Worm (Caenorhabditis elegans) whole organism, L3 larva: ENCODE results near the gene znf-598.

Source experiments
- R02D3.7 ChIP-seq: fragments of 150-350 bp; optimal IDR thresholded peaks from 2 replicates; lab custom pipeline; 2014; ENCODE audit warnings: missing biosample characterization, missing genetic modification characterization
- ZK546.5 ChIP-seq: sonication (generic microtip); optimal IDR thresholded peaks from 2 replicates; lab custom pipeline; 2017; ENCODE audit warnings: missing biosample characterization, missing genetic modification characterization
- aly-2 ChIP-seq: fragments of 150-350 bp; optimal IDR thresholded peaks from 2 replicates; lab custom pipeline; 2014; ENCODE audit warnings: missing biosample characterization, missing genetic modification characterization
- ama-1 ChIP-seq: fragments of 150-350 bp; optimal IDR thresholded peaks from 2 replicates; lab custom pipeline; 2018
- ceh-16 ChIP-seq: sonication (generic microtip); optimal IDR thresholded peaks from 2 replicates; lab custom pipeline; 2017; ENCODE audit warnings: missing biosample characterization, missing genetic modification characterization
- ceh-28 ChIP-seq: fragments of 150-350 bp; optimal IDR thresholded peaks from 2 replicates; lab custom pipeline; 2014; ENCODE audit warnings: missing biosample characterization, missing genetic modification reagents, missing genetic modification characterization
- ceh-82 ChIP-seq: fragments of 150-350 bp; optimal IDR thresholded peaks from 2 replicates; lab custom pipeline; 2014; ENCODE audit warnings: missing biosample characterization, missing genetic modification characterization
- ceh-9 ChIP-seq: sonication (generic microtip); optimal IDR thresholded peaks from 2 replicates; lab custom pipeline; 2018; ENCODE audit warnings: missing biosample characterization, missing genetic modification characterization
- daf-12 ChIP-seq: fragments of 150-350 bp; optimal IDR thresholded peaks from 2 replicates; lab custom pipeline; 2014; ENCODE audit warnings: missing biosample characterization, missing genetic modification reagents, missing genetic modification characterization
- egl-27 ChIP-seq: sonication (generic microtip); optimal IDR thresholded peaks from 4 replicates; lab custom pipeline; 2017; ENCODE audit warnings: missing biosample characterization, missing genetic modification reagents, missing genetic modification characterization
- egl-5 ChIP-seq: fragments of 150-350 bp; optimal IDR thresholded peaks from 2 replicates; lab custom pipeline; 2017; ENCODE audit warnings: missing biosample characterization, missing genetic modification reagents, missing genetic modification characterization, inconsistent platforms
- elt-1 ChIP-seq: fragments of 150-350 bp; optimal IDR thresholded peaks from 2 replicates; lab custom pipeline; 2014; ENCODE audit warnings: missing biosample characterization, missing genetic modification characterization
- elt-2 ChIP-seq: sonication (generic microtip); optimal IDR thresholded peaks from 2 replicates; lab custom pipeline; 2016; ENCODE audit warnings: missing genetic modification reagents, mild to moderate bottlenecking, missing genetic modification characterization, missing compliant biosample characterization
- elt-3 ChIP-seq, 3 experiments: fragments of 150-350 bp in 1 of 3; sonication (generic microtip) in 2 of 3; optimal IDR thresholded peaks; 2 replicates in 2 of 3; 4 replicates in 1 of 3; lab custom pipeline; 2014 to 2017; ENCODE audit warnings: missing biosample characterization in 3 of 3, missing genetic modification characterization in 3 of 3
- eor-1 ChIP-seq, 2 experiments: fragments of 150-350 bp; optimal IDR thresholded peaks; 2 replicates each; lab custom pipeline; 2014 to 2018; ENCODE audit warnings: missing biosample characterization in 2 of 2, missing genetic modification characterization in 2 of 2
- fkh-10 ChIP-seq: sonication (generic microtip); optimal IDR thresholded peaks from 2 replicates; lab custom pipeline; 2017; ENCODE audit warnings: missing biosample characterization, missing genetic modification reagents, missing genetic modification characterization
- fkh-2 ChIP-seq: fragments of 150-350 bp; optimal IDR thresholded peaks from 2 replicates; lab custom pipeline; 2014; ENCODE audit warnings: missing biosample characterization, missing genetic modification reagents, missing genetic modification characterization
- fos-1 ChIP-seq: fragments of 150-350 bp; optimal IDR thresholded peaks from 2 replicates; lab custom pipeline; 2014; ENCODE audit warnings: missing biosample characterization, missing genetic modification characterization
- hmg-11 ChIP-seq: sonication (generic microtip); optimal IDR thresholded peaks from 2 replicates; lab custom pipeline; 2016; ENCODE audit warnings: missing genetic modification characterization, missing compliant biosample characterization
- jun-1 ChIP-seq: fragments of 150-350 bp; optimal IDR thresholded peaks from 2 replicates; lab custom pipeline; 2014; ENCODE audit warnings: missing biosample characterization, missing genetic modification reagents, missing genetic modification characterization
- lin-15B ChIP-seq: fragments of 150-350 bp; optimal IDR thresholded peaks from 2 replicates; lab custom pipeline; 2014; ENCODE audit warnings: missing biosample characterization, missing genetic modification characterization
- lin-39 ChIP-seq: fragments of 150-350 bp; optimal IDR thresholded peaks from 2 replicates; lab custom pipeline; 2018; ENCODE audit warnings: missing biosample characterization, missing genetic modification reagents, missing genetic modification characterization
- lsy-12 ChIP-seq: sonication (generic microtip); optimal IDR thresholded peaks from 2 replicates; lab custom pipeline; 2016; ENCODE audit warnings: mild to moderate bottlenecking, missing genetic modification characterization, missing compliant biosample characterization
- mdl-1 ChIP-seq: fragments of 150-350 bp; optimal IDR thresholded peaks from 2 replicates; lab custom pipeline; 2014; ENCODE audit warnings: missing biosample characterization, missing genetic modification characterization
- mml-1 ChIP-seq: fragments of 150-350 bp; sonication (generic microtip); optimal IDR thresholded peaks from 3 replicates; lab custom pipeline; 2014; ENCODE audit warnings: missing biosample characterization, missing genetic modification characterization
- nfya-1 ChIP-seq: sonication (generic microtip); optimal IDR thresholded peaks from 2 replicates; lab custom pipeline; 2017; ENCODE audit warnings: missing genetic modification characterization, mild to moderate bottlenecking, missing compliant biosample characterization, antibody characterized with exemption, moderate library complexity; ENCODE audit not compliant: insufficient read depth
- nhr-11 ChIP-seq: fragments of 150-350 bp; optimal IDR thresholded peaks from 2 replicates; lab custom pipeline; 2014; ENCODE audit warnings: missing biosample characterization, missing genetic modification characterization
- nhr-12 ChIP-seq: fragments of 150-350 bp; optimal IDR thresholded peaks from 2 replicates; lab custom pipeline; 2014; ENCODE audit warnings: missing biosample characterization, missing genetic modification characterization
- nhr-23 ChIP-seq: fragments of 150-350 bp; optimal IDR thresholded peaks from 2 replicates; lab custom pipeline; 2014; ENCODE audit warnings: missing biosample characterization, missing genetic modification reagents, missing genetic modification characterization
- nhr-237 ChIP-seq: fragments of 150-350 bp; optimal IDR thresholded peaks from 2 replicates; lab custom pipeline; 2014; ENCODE audit warnings: missing biosample characterization, missing genetic modification characterization
- nhr-28 ChIP-seq: fragments of 150-350 bp; optimal IDR thresholded peaks from 2 replicates; lab custom pipeline; 2014; ENCODE audit warnings: missing biosample characterization, missing genetic modification characterization
- nhr-43 ChIP-seq: sonication (generic microtip); optimal IDR thresholded peaks from 2 replicates; lab custom pipeline; 2016; ENCODE audit warnings: mild to moderate bottlenecking, missing genetic modification characterization, missing compliant biosample characterization; ENCODE audit not compliant: poor library complexity, severe bottlenecking
- nhr-67 ChIP-seq: fragments of 150-350 bp; optimal IDR thresholded peaks from 2 replicates; lab custom pipeline; 2014; ENCODE audit warnings: missing biosample characterization, missing genetic modification characterization
- nhr-76 ChIP-seq: fragments of 150-350 bp; sonication (generic microtip); optimal IDR thresholded peaks from 5 replicates; lab custom pipeline; 2014; ENCODE audit warnings: missing biosample characterization, missing genetic modification characterization
- nhr-77 ChIP-seq: fragments of 150-350 bp; optimal IDR thresholded peaks from 2 replicates; lab custom pipeline; 2014; ENCODE audit warnings: missing biosample characterization, missing genetic modification characterization
- pha-4 ChIP-seq: fragments of 150-350 bp; optimal IDR thresholded peaks from 2 replicates; lab custom pipeline; 2014; ENCODE audit warnings: missing biosample characterization, missing genetic modification reagents, missing genetic modification characterization
- pqm-1 ChIP-seq: fragments of 150-350 bp; optimal IDR thresholded peaks from 2 replicates; lab custom pipeline; 2017; ENCODE audit warnings: missing biosample characterization, missing genetic modification characterization, inconsistent platforms
- sea-2 ChIP-seq: fragments of 150-350 bp; sonication (generic microtip); optimal IDR thresholded peaks from 4 replicates; lab custom pipeline; 2014; ENCODE audit warnings: missing biosample characterization, missing genetic modification reagents, missing genetic modification characterization
- skn-1 ChIP-seq: fragments of 150-350 bp; optimal IDR thresholded peaks from 2 replicates; lab custom pipeline; 2014; ENCODE audit warnings: missing biosample characterization, missing genetic modification characterization
- snpc-4 ChIP-seq: fragments of 150-350 bp; optimal IDR thresholded peaks from 2 replicates; lab custom pipeline; 2014; ENCODE audit warnings: missing biosample characterization, missing genetic modification characterization
- tbx-2 ChIP-seq: sonication (generic microtip); optimal IDR thresholded peaks from 2 replicates; lab custom pipeline; 2016; ENCODE audit warnings: mild to moderate bottlenecking, missing genetic modification characterization, missing compliant biosample characterization
- unc-39 ChIP-seq: sonication (generic microtip); optimal IDR thresholded peaks from 4 replicates; lab custom pipeline; 2017; ENCODE audit warnings: missing biosample characterization, missing genetic modification characterization
- unc-62 ChIP-seq: fragments of 150-350 bp; sonication (generic microtip); optimal IDR thresholded peaks from 4 replicates; lab custom pipeline; 2014; ENCODE audit warnings: missing biosample characterization, missing genetic modification reagents, missing genetic modification characterization
- zag-1 ChIP-seq: fragments of 150-350 bp; optimal IDR thresholded peaks from 2 replicates; lab custom pipeline; 2014; ENCODE audit warnings: missing biosample characterization, missing genetic modification characterization
- ztf-11 ChIP-seq: fragments of 150-350 bp; optimal IDR thresholded peaks from 2 replicates; lab custom pipeline; 2014; ENCODE audit warnings: missing biosample characterization, missing genetic modification characterization
- ztf-4 ChIP-seq: fragments of 150-350 bp; optimal IDR thresholded peaks from 2 replicates; lab custom pipeline; 2014; ENCODE audit warnings: missing biosample characterization, missing genetic modification characterization

znf-598 gene

DNA sequence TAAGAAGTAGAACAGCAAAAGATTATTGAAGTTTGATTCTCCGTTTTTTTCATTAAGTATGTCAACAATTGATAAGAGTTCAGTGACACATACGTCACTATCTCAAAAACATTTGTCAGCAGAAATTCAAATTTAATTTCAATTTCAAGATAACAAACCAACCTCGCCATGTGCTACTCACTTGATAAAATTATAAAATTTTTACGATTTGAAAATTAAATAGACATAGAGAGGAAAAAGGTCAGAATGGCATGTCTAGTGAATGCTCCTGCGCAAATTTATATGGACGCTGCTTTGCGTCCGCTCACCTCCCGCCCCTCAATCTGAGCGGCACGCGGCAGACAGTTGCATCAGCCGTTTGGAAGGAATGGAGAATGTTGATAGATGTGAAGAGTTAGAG is 34.6 kb downstream of the znf-598 start:
- TF ChIP-seq lin-15B (tag; lab: Kevin White, UChicago) (no peak), ztf-4 (tag; lab: Kevin White, UChicago) (no peak), ceh-16 (no peak), nhr-28 (tag; lab: Kevin White, UChicago) (no peak), lsy-12 (tag; lab: Kevin White, UChicago) (no peak), mml-1 (tag; lab: Kevin White, UChicago) (no peak), nhr-237 (tag; lab: Kevin White, UChicago) (no peak), nhr-77 (tag; lab: Kevin White, UChicago) (no peak), nhr-23 (tag; lab: Kevin White, UChicago) (no peak), tbx-2 (tag; lab: Kevin White, UChicago) (no peak), ceh-82 (tag; lab: Kevin White, UChicago) (no peak), elt-1 (tag; lab: Kevin White, UChicago) (no peak), ztf-11 (no peak), egl-27 (tag; lab: Kevin White, UChicago) (no peak), unc-39 (tag; lab: Kevin White, UChicago) (no peak), skn-1 (peak; percentile 82), R02D3.7 (no peak), nhr-12 (tag; lab: Kevin White, UChicago) (no peak), elt-2 (tag; lab: Kevin White, UChicago) (peak; percentile 96), ama-1 (lab: Kevin White, UChicago) (no peak), ZK546.5 (no peak), nfya-1 (tag; lab: Kevin White, UChicago) (peak; percentile 7), fkh-2 (no peak), pha-4 (peak; percentile 64), aly-2 (no peak), eor-1 (tag; optimal IDR thresholded peaks at IDR 0.05; lab: Kevin White, UChicago) (no peak), unc-62 (GFP tag; lab: Kevin White, UChicago) (no peak), hmg-11 (tag; lab: Kevin White, UChicago) (no peak), nhr-11 (tag; lab: Kevin White, UChicago) (peak; percentile 16), nhr-76 (no peak), jun-1 (peak; percentile 23), ceh-28 (tag; lab: Kevin White, UChicago) (no peak), snpc-4 (tag; lab: Kevin White, UChicago) (no peak), zag-1 (tag; lab: Kevin White, UChicago) (no peak), daf-12 (no peak), sea-2 (GFP tag; lab: Kevin White, UChicago) (no peak), lin-39 (no peak), nhr-43 (tag; lab: Kevin White, UChicago) (no peak), mdl-1 (tag; lab: Kevin White, UChicago) (peak; percentile 10), fos-1 (tag; lab: Kevin White, UChicago) (no peak), ceh-9 (no peak), elt-3 (tag; optimal IDR thresholded peaks at IDR 0.05; lab: Kevin White, UChicago) (no peak), fkh-10 (GFP tag; lab: Kevin White, UChicago) (no peak), egl-5 (tag; lab: Kevin White, UChicago) (no peak), pqm-1 (peak; percentile 93), nhr-67 (tag; lab: Kevin White, UChicago) (no peak)

DNA sequence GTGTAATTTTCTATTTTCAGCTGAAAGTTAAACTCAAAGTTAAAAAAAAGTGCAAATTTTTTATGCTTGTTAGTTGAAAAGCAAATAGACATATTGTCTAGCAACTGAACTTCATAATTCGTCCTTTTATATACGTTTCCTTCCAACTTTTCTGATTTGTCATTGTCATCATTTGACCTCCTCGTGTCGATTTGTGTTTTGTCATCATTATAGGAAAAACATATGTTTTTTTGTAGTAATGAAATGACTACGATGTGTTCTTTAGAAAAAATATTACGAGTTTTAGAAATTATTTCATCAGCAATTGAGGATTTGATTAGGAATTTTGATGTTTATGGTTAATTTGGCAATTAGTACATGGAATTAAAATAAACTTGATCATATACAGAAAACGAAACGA is 35.2 kb downstream of the znf-598 start:
- TF ChIP-seq lin-15B (tag; lab: Kevin White, UChicago) (no peak), pha-4 (no peak), nhr-67 (tag; lab: Kevin White, UChicago) (no peak), skn-1 (peak; percentile 88), ceh-16 (no peak), nfya-1 (tag; lab: Kevin White, UChicago) (no peak)
